Fruit fly (Drosophila melanogaster) whole organism, embryonic: Measurements from ENCODE around the gene dikar.
A peak's percentile ranks its signal among the peaks of the same experiment; 100 is the strongest.

ENCODE experiments used
- Ada2b ChIP-seq: fragments of 200-800 bp; sonication (Bioruptor generic); IDR thresholded peaks from 2 replicates; pipeline ENCODE4 v1.3.6; 2022; ENCODE audit warnings: missing biosample characterization, missing genetic modification characterization
- B-H2 ChIP-seq: fragments of 200-800 bp; sonication (Bioruptor generic); optimal IDR thresholded peaks from 2 replicates; lab custom pipeline; 2018; ENCODE audit warnings: missing biosample characterization, mild to moderate bottlenecking, missing genetic modification characterization
- Bgb ChIP-seq: fragments of 200-800 bp; sonication (Bioruptor generic); IDR thresholded peaks from 2 replicates; pipeline ENCODE4 v1.3.6; 2022; ENCODE audit warnings: missing biosample characterization, missing genetic modification characterization; ENCODE audit not compliant: partially characterized antibody
- CG11085 ChIP-seq: fragments of 200-800 bp; sonication (Bioruptor generic); IDR thresholded peaks from 2 replicates; pipeline ENCODE4 v1.3.6; 2022; ENCODE audit warnings: missing biosample characterization, missing genetic modification characterization
- CG12299 ChIP-seq: fragments of 200-800 bp; sonication (Bioruptor generic); optimal IDR thresholded peaks from 2 replicates; lab custom pipeline; 2018; ENCODE audit warnings: missing biosample characterization, mild to moderate bottlenecking, missing genetic modification characterization
- CG1233 ChIP-seq: fragments of 200-800 bp; sonication (Bioruptor generic); optimal IDR thresholded peaks from 4 replicates; lab custom pipeline; 2018; ENCODE audit warnings: missing biosample characterization, mild to moderate bottlenecking, missing genetic modification characterization
- CG15696 ChIP-seq: fragments of 200-800 bp; sonication (Bioruptor generic); optimal IDR thresholded peaks from 2 replicates; lab custom pipeline; 2019; ENCODE audit warnings: missing biosample characterization, mild to moderate bottlenecking, missing genetic modification characterization, moderate library complexity
- CG17829 ChIP-seq: fragments of 200-800 bp; optimal IDR thresholded peaks from 2 replicates; lab custom pipeline; 2019; ENCODE audit warnings: missing biosample characterization, mild to moderate bottlenecking, missing genetic modification characterization, moderate library complexity
- CG18619 ChIP-seq: fragments of 200-800 bp; sonication (Bioruptor generic); optimal IDR thresholded peaks from 3 replicates; lab custom pipeline; 2017; ENCODE audit warnings: missing biosample characterization, mild to moderate bottlenecking, missing genetic modification characterization
- CG2129 ChIP-seq: fragments of 200-800 bp; sonication (Bioruptor generic); IDR thresholded peaks from 2 replicates; pipeline ENCODE4 v1.3.6; 2022; ENCODE audit warnings: missing biosample characterization, missing genetic modification characterization; ENCODE audit not compliant: partially characterized antibody
- CG2712 ChIP-seq: fragments of 200-800 bp; optimal IDR thresholded peaks from 3 replicates; lab custom pipeline; 2019; ENCODE audit warnings: missing biosample characterization, mild to moderate bottlenecking, missing genetic modification characterization, moderate library complexity
- CG30403 ChIP-seq: fragments of 200-800 bp; sonication (Bioruptor generic); optimal IDR thresholded peaks from 3 replicates; lab custom pipeline; 2016; ENCODE audit warnings: missing biosample characterization, missing genetic modification characterization
- CG30431 ChIP-seq: fragments of 200-800 bp; sonication (Bioruptor generic); optimal IDR thresholded peaks from 2 replicates; lab custom pipeline; 2017; ENCODE audit warnings: missing biosample characterization, missing genetic modification characterization
- CG31388 ChIP-seq: fragments of 200-800 bp; sonication (Bioruptor generic); optimal IDR thresholded peaks from 2 replicates; lab custom pipeline; 2016; ENCODE audit warnings: missing biosample characterization, missing genetic modification characterization
- CG3726 ChIP-seq: fragments of 200-800 bp; sonication (Bioruptor generic); IDR thresholded peaks from 3 replicates; pipeline ENCODE4, ENCODE4 v1.3.6; 2022; ENCODE audit warnings: missing biosample characterization, missing genetic modification characterization
- CG3995 ChIP-seq: fragments of 200-800 bp; sonication (Bioruptor generic); optimal IDR thresholded peaks from 3 replicates; lab custom pipeline; 2016; ENCODE audit warnings: missing biosample characterization, missing genetic modification characterization
- CG4730 ChIP-seq: fragments of 200-800 bp; sonication (Bioruptor generic); IDR thresholded peaks from 2 replicates; pipeline ENCODE4 v1.3.6; 2022; ENCODE audit warnings: missing biosample characterization, missing genetic modification characterization
- CG5953 ChIP-seq: fragments of 200-800 bp; sonication (Bioruptor generic); IDR thresholded peaks from 2 replicates; pipeline ENCODE4 v1.3.6; 2022; ENCODE audit warnings: missing biosample characterization, missing genetic modification characterization
- CG6683 ChIP-seq: fragments of 200-800 bp; sonication (Bioruptor generic); optimal IDR thresholded peaks from 2 replicates; lab custom pipeline; 2017; ENCODE audit warnings: missing biosample characterization, mild to moderate bottlenecking, missing genetic modification characterization, missing genetic modification reagents
- CG6689 ChIP-seq: fragments of 200-800 bp; sonication (Bioruptor generic); IDR thresholded peaks from 2 replicates; pipeline ENCODE4 v1.3.6; 2022; ENCODE audit warnings: missing biosample characterization, missing genetic modification characterization
- CG7839 ChIP-seq: fragments of 200-800 bp; sonication (Bioruptor generic); optimal IDR thresholded peaks from 3 replicates; lab custom pipeline; 2018; ENCODE audit warnings: missing biosample characterization, mild to moderate bottlenecking, missing genetic modification characterization, moderate library complexity
- CG8359 ChIP-seq: fragments of 200-800 bp; sonication (Bioruptor generic); optimal IDR thresholded peaks from 2 replicates; lab custom pipeline; 2017; ENCODE audit warnings: missing biosample characterization, mild to moderate bottlenecking, missing genetic modification characterization, borderline replicate concordance
- CG9609 ChIP-seq: fragments of 200-800 bp; sonication (Bioruptor generic); optimal IDR thresholded peaks from 3 replicates; lab custom pipeline; 2016; ENCODE audit warnings: missing biosample characterization, missing genetic modification characterization
- CkIIα-i1 ChIP-seq: fragments of 200-800 bp; sonication (Bioruptor generic); IDR thresholded peaks from 2 replicates; pipeline ENCODE4 v1.3.6; 2022; ENCODE audit warnings: missing biosample characterization, missing genetic modification characterization
- Dip2 ChIP-seq: fragments of 200-800 bp; sonication (Bioruptor generic); IDR thresholded peaks from 2 replicates; pipeline ENCODE4 v1.3.6; 2022; ENCODE audit warnings: missing biosample characterization, missing genetic modification characterization
- Fer3 ChIP-seq: fragments of 200-800 bp; sonication (Bioruptor generic); optimal IDR thresholded peaks from 2 replicates; lab custom pipeline; 2018; ENCODE audit warnings: missing biosample characterization, mild to moderate bottlenecking, missing genetic modification characterization, moderate library complexity
- HLH3B ChIP-seq: fragments of 200-800 bp; sonication (Bioruptor generic); IDR thresholded peaks from 2 replicates; pipeline ENCODE4 v1.3.6; 2022; ENCODE audit warnings: missing biosample characterization, missing genetic modification characterization
- Hand ChIP-seq: fragments of 200-800 bp; sonication (Bioruptor generic); optimal IDR thresholded peaks from 2 replicates; lab custom pipeline; 2017; ENCODE audit warnings: mild to moderate bottlenecking, missing biosample characterization, missing genetic modification reagents, missing genetic modification characterization
- Hr39 ChIP-seq: fragments of >200 bp; optimal IDR thresholded peaks from 2 replicates; lab custom pipeline; 2017
- Hr78 ChIP-seq, 2 experiments: fragments of 200-800 bp in 1 of 2; fragments of >200 bp in 1 of 2; sonication (Bioruptor generic) in 1 of 2; optimal IDR thresholded peaks; 2 replicates each; lab custom pipeline; 2017 to 2019; ENCODE audit warnings: missing biosample characterization in 2 of 2, missing genetic modification characterization in 2 of 2, mild to moderate bottlenecking in 1 of 2, moderate library complexity in 1 of 2
- Hsf ChIP-seq: fragments of 200-800 bp; sonication (Bioruptor generic); optimal IDR thresholded peaks from 3 replicates; lab custom pipeline; 2016; ENCODE audit warnings: missing biosample characterization, missing genetic modification characterization
- Lhr ChIP-seq: fragments of 200-800 bp; sonication (Bioruptor generic); optimal IDR thresholded peaks from 3 replicates; lab custom pipeline; 2017; ENCODE audit warnings: mild to moderate bottlenecking, missing biosample characterization, missing genetic modification reagents, missing genetic modification characterization
- MESR4 ChIP-seq: fragments of 200-800 bp; sonication (Bioruptor generic); optimal IDR thresholded peaks from 2 replicates; lab custom pipeline; 2018; ENCODE audit warnings: missing biosample characterization, mild to moderate bottlenecking, missing genetic modification characterization, moderate library complexity
- Mad ChIP-seq: fragments of 200-800 bp; sonication (Bioruptor generic); optimal IDR thresholded peaks from 2 replicates; lab custom pipeline; 2016; ENCODE audit warnings: missing biosample characterization, missing genetic modification characterization
- Med ChIP-seq: fragments of 200-800 bp; sonication (Bioruptor generic); peaks from one replicate; lab custom pipeline; 2016; ENCODE audit warnings: missing biosample characterization, missing genetic modification characterization, mild to moderate bottlenecking, inconsistent platforms, moderate library complexity
- NfI ChIP-seq: fragments of 200-800 bp; sonication (Bioruptor generic); optimal IDR thresholded peaks from 3 replicates; lab custom pipeline; 2018; ENCODE audit warnings: missing biosample characterization, mild to moderate bottlenecking, missing genetic modification characterization, moderate library complexity
- Spps ChIP-seq: fragments of 200-800 bp; sonication (Bioruptor generic); optimal IDR thresholded peaks from 2 replicates; lab custom pipeline; 2018; ENCODE audit warnings: missing biosample characterization, mild to moderate bottlenecking, missing genetic modification characterization
- abd-A ChIP-seq: fragments of 200-800 bp; sonication (Bioruptor generic); optimal IDR thresholded peaks from 3 replicates; lab custom pipeline; 2019; ENCODE audit warnings: missing biosample characterization, mild to moderate bottlenecking, missing genetic modification characterization, moderate library complexity
- bcd ChIP-seq: fragments of 200-800 bp; sonication (Bioruptor generic); optimal IDR thresholded peaks from 2 replicates; lab custom pipeline; 2017; ENCODE audit warnings: missing biosample characterization, mild to moderate bottlenecking, missing genetic modification characterization
- crol ChIP-seq: fragments of 200-800 bp; sonication (Bioruptor generic); IDR thresholded peaks from 2 replicates; pipeline ENCODE4 v1.3.6; 2022; ENCODE audit warnings: missing biosample characterization, missing genetic modification characterization
- dm ChIP-seq: fragments of 200-800 bp; sonication (Bioruptor generic); optimal IDR thresholded peaks from 3 replicates; lab custom pipeline; 2016; ENCODE audit warnings: missing biosample characterization, missing genetic modification characterization
- dmrt11E ChIP-seq: fragments of 200-800 bp; sonication (Bioruptor generic); optimal IDR thresholded peaks from 3 replicates; lab custom pipeline; 2018; ENCODE audit warnings: missing biosample characterization, mild to moderate bottlenecking, missing genetic modification characterization, moderate library complexity
- ham ChIP-seq: fragments of 200-800 bp; sonication (Bioruptor generic); IDR thresholded peaks from 2 replicates; pipeline ENCODE4 v1.3.6; 2022; ENCODE audit warnings: missing biosample characterization, missing genetic modification characterization
- pfk ChIP-seq: fragments of 200-800 bp; sonication (Bioruptor generic); optimal IDR thresholded peaks from 2 replicates; lab custom pipeline; 2018; ENCODE audit warnings: missing biosample characterization, mild to moderate bottlenecking, missing genetic modification characterization, moderate library complexity
- pho ChIP-seq: fragments of 200-800 bp; sonication (Bioruptor generic); optimal IDR thresholded peaks from 2 replicates; lab custom pipeline; 2016; ENCODE audit warnings: missing biosample characterization, missing genetic modification characterization
- pros ChIP-seq: fragments of 200-800 bp; sonication (Bioruptor generic); optimal IDR thresholded peaks from 3 replicates; lab custom pipeline; 2019; ENCODE audit warnings: missing biosample characterization, mild to moderate bottlenecking, missing genetic modification characterization, moderate library complexity
- salm ChIP-seq: fragments of 200-800 bp; sonication (Bioruptor generic); optimal IDR thresholded peaks from 2 replicates; lab custom pipeline; 2018; ENCODE audit warnings: missing biosample characterization, mild to moderate bottlenecking, missing genetic modification characterization
- sens-2 ChIP-seq: fragments of 200-800 bp; sonication (Bioruptor generic); IDR thresholded peaks from 2 replicates; pipeline ENCODE4 v1.3.6; 2022; ENCODE audit warnings: missing biosample characterization, missing genetic modification characterization
- slou ChIP-seq: fragments of 200-800 bp; sonication (Bioruptor generic); optimal IDR thresholded peaks from 3 replicates; lab custom pipeline; 2016; ENCODE audit warnings: missing biosample characterization, missing genetic modification characterization
- unpg ChIP-seq: fragments of 200-800 bp; sonication (Bioruptor generic); optimal IDR thresholded peaks from 3 replicates; lab custom pipeline; 2018; ENCODE audit warnings: missing biosample characterization, mild to moderate bottlenecking, missing genetic modification characterization, moderate library complexity
- zfh1 ChIP-seq: fragments of 200-800 bp; sonication (Bioruptor generic); IDR thresholded peaks from 3 replicates; pipeline ENCODE4 v1.3.6; 2022; ENCODE audit warnings: missing biosample characterization, missing genetic modification characterization

dikar gene

dm6 chr3L:6703368-6703807, 39.6 kb downstream of the dikar start, which contains the start of gene SP1173 (continued):
- TF ChIP-seq Lhr (GFP tag; lab: Kevin White, UChicago) (peak; percentile 40), pros (GFP tag; lab: Kevin White, UChicago) (peak; percentile 98), Fer3 (tag; lab: Kevin White, UChicago) (peak; percentile 35), Hr39 (lab: Kevin White, UChicago) (no peak), Med (GFP tag; lab: Kevin White, UChicago) (peak; percentile 85), B-H2 (peak; percentile 69), CG11085 (GFP tag; lab: Robert Waterston, UW) (no peak), Hsf (GFP tag; lab: Kevin White, UChicago) (no peak), CG12299 (tag; lab: Kevin White, UChicago) (no peak), CG5953 (0 out of 2 replicates have a peak, but pooled peaks have one; percentile 33), unpg (GFP tag; lab: Kevin White, UChicago) (peak; percentile 32), zfh1 (GFP tag; lab: Robert Waterston, UW) (no peak; the same call in 1 of the 3 replicates), bcd (GFP tag; lab: Kevin White, UChicago) (peak; percentile 18), dmrt11E (tag; lab: Kevin White, UChicago) (no peak), Bgb (GFP tag; lab: Robert Waterston, UW) (peak; percentile 69; the same call in 1 of the 2 replicates), MESR4 (GFP tag; lab: Kevin White, UChicago) (no peak), Hr78 (GFP tag; optimal IDR thresholded peaks at IDR 0.05; lab: Kevin White, UChicago) (no peak), Mad (GFP tag; lab: Kevin White, UChicago) (no peak), Hand (GFP tag; lab: Kevin White, UChicago) (no peak), Ada2b (GFP tag; lab: Robert Waterston, UW) (no peak), CG4730 (GFP tag; lab: Robert Waterston, UW) (no peak), sens-2 (GFP tag; lab: Robert Waterston, UW) (peak; percentile 40; the same call in 1 of the 2 replicates), CG3726 (GFP tag; lab: Robert Waterston, UW) (no peak), slou (GFP tag; lab: Kevin White, UChicago) (no peak), CG3995 (no peak), pfk (GFP tag; lab: Kevin White, UChicago) (peak; percentile 2), crol (no peak), CG9609 (GFP tag; lab: Kevin White, UChicago) (no peak), CG30431 (no peak), CG1233 (GFP tag; lab: Kevin White, UChicago) (no peak), CG2712 (tag; lab: Kevin White, UChicago) (peak; percentile 38), CG17829 (tag; lab: Kevin White, UChicago) (peak; percentile 15), CG6689 (GFP tag; lab: Robert Waterston, UW) (no peak), Dip2 (GFP tag; lab: Robert Waterston, UW) (no peak), CG30403 (GFP tag; lab: Kevin White, UChicago) (no peak), CG7839 (tag; lab: Kevin White, UChicago) (peak; percentile 15), dm (GFP tag; lab: Kevin White, UChicago) (peak; percentile 22), CG18619 (GFP tag; lab: Kevin White, UChicago) (peak; percentile 7), pho (GFP tag; lab: Kevin White, UChicago) (no peak), ham (GFP tag; lab: Robert Waterston, UW) (no peak), salm (tag; lab: Kevin White, UChicago) (no peak), CG31388 (no peak), CkIIα-i1 (GFP tag; lab: Robert Waterston, UW) (no peak), CG6683 (GFP tag; lab: Kevin White, UChicago) (no peak), abd-A (tag; lab: Kevin White, UChicago) (peak; percentile 72), CG2129 (no peak), CG15696 (tag; lab: Kevin White, UChicago) (no peak), NfI (GFP tag; lab: Kevin White, UChicago) (peak; percentile 33), HLH3B (GFP tag; lab: Robert Waterston, UW) (peak; percentile 36; the same call in 1 of the 2 replicates), CG8359 (no peak), Spps (no peak)
